Worm (Caenorhabditis elegans): ENCODE data around the gene B0403.5.

The B0403.5 gene

ce11 chrX:7035937-7036336 is 21.6 kb upstream of the B0403.5 start, which contains the start of gene cest-19:
TSS of gene cest-19 (minus strand) at chrX:7036037.
- TF ChIP-seq sdc-2 (tag; optimal IDR thresholded peaks at IDR 0.05) (no peak), hlh-8 (tag; optimal IDR thresholded peaks at IDR 0.05) (no peak), ceh-48 (tag; optimal IDR thresholded peaks at IDR 0.05) (no peak), ceh-30 (tag; optimal IDR thresholded peaks at IDR 0.05) (no peak), fax-1 (tag; optimal IDR thresholded peaks at IDR 0.05) (no peak), lin-11 (tag; optimal IDR thresholded peaks at IDR 0.05) (no peak), ama-1 (optimal IDR thresholded peaks at IDR 0.05) (no peak), ceh-45 (GFP tag; IDR thresholded peaks at IDR 0.05) (no peak), hlh-15 (tag; optimal IDR thresholded peaks at IDR 0.05) (no peak), zip-5 (tag; optimal IDR thresholded peaks at IDR 0.05) (no peak), mec-3 (tag; optimal IDR thresholded peaks at IDR 0.05; ENCODE audit: borderline replicate concordance) (no peak), sox-4 (tag; optimal IDR thresholded peaks at IDR 0.05) (no peak), tbx-7 (tag; optimal IDR thresholded peaks at IDR 0.05) (no peak), dve-1 (tag; optimal IDR thresholded peaks at IDR 0.05) (no peak), nfya-1 (tag; optimal IDR thresholded peaks at IDR 0.05) (no peak)

DNA sequence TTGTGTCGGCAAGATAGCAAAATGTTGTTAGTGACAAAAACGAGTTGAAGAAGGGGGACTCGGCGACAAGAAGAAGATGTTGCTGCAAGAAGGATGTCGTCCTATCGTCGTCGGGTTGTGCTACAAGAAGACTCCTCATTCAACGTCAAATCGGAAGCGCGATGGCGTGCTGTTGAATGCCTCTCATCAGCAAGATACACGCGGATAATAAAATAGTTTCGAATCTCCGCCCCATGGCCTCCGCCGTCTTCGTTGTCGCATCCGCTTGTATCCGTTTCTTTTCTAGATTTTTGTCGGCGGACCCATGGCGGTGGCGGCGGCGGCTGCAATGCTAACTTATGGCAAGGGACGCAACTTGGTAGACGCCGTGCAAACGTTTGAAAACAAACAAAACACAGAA is 19.5 kb upstream of the B0403.5 start:
- peak; percentile 38 for TF ChIP-seq unc-42 (tag; optimal IDR thresholded peaks at IDR 0.05)
- TF ChIP-seq nfya-1 (tag; optimal IDR thresholded peaks at IDR 0.05): no peak

ce11 chrX:7040760-7041159 is 16.8 kb upstream of the B0403.5 start:
- TF ChIP-seq unc-42 (tag; optimal IDR thresholded peaks at IDR 0.05) (peak; percentile 100), dve-1 (tag; optimal IDR thresholded peaks at IDR 0.05) (no peak), ceh-31 (tag; optimal IDR thresholded peaks at IDR 0.05) (peak; percentile 29)

DNA sequence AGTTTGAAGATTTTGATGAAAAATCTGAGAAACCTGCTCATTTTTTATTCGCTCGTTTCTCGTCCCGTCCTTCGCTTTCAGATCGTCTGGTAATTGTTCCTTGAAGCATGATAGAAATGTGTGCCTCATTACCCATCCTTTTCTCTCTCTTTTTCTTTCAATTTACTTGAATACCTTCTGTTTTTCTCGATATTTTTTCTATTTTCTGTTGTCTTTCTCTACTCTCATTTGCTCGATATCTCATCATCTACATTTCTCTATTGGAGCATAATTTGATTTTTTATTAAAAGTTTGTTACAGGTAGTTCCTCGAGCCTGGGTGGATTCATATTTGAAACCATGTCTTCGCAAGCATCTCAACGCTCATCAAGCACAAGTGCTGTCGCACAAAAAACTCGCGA is 7.2 kb upstream of the B0403.5 start, which contains the start of gene ubc-17:
ubc-17 (plus strand) TSS at position 301 of the 400 bp plus-strand sequence.
- no peak for TF ChIP-seq elt-4 (tag; optimal IDR thresholded peaks at IDR 0.05)
- TF ChIP-seq ceh-48 (tag; optimal IDR thresholded peaks at IDR 0.05): no peak

DNA sequence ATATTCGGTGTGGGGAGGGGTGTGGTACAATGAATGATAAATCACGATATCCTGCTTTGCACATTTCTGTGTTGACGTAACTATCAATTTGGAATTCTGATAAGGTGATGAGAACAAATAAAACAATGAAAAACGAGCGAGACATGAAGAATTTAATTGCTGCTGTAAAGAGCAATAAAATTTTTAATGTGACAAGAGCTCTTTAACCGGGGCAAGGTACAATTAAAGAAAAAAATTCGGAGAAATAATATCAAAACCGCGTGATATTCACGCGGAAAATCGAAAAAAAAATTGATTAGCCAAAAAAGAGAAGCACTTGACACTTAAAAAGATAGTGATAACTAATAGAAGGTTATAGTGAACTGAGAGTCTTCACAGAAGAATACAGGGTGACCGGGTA is 3.7 kb downstream of the B0403.5 start:
- TF ChIP-seq F13H6.1 (tag; optimal IDR thresholded peaks at IDR 0.05) (no peak), nhr-232 (tag; optimal IDR thresholded peaks at IDR 0.05) (no peak), rnt-1 (tag; optimal IDR thresholded peaks at IDR 0.05) (no peak), hlh-6 (tag; optimal IDR thresholded peaks at IDR 0.05) (no peak)

DNA sequence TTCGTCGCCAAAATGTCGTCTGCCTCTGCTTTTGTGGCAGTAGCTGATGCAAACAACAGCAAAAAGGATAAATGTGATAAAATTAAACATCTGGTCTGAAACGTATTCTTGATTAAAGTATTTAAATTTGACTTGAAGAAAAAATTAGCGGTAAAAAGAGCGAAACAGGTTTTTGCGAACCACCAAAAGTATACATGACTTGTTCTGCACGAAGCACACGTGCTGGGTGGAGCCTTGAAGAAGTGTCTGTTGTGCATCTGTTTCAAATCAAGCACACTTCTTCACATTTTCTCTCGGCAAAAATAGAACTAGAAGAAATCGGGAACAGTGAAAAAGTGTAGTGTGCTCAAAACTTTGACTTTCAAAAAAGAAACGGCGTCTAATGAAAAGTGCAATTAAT is 5.7 kb downstream of the B0403.5 start, which contains the start of gene B0403.3:
B0403.3 (minus strand) TSS at position 101 of the 400 bp plus-strand sequence.
- TF ChIP-seq ceh-19 (GFP tag; optimal IDR thresholded peaks at IDR 0.05): no peak
- no peak for TF ChIP-seq ref-2 (tag; optimal IDR thresholded peaks at IDR 0.05)
- TF ChIP-seq C08G9.2 (tag; optimal IDR thresholded peaks at IDR 0.05): no peak
- no peak for TF ChIP-seq eyg-1 (tag; optimal IDR thresholded peaks at IDR 0.05)
- TF ChIP-seq gmeb-2 (tag; optimal IDR thresholded peaks at IDR 0.05): no peak
- no peak for TF ChIP-seq fkh-10 (GFP tag; optimal IDR thresholded peaks at IDR 0.05)

- no peak for TF ChIP-seq ceh-22 (tag; optimal IDR thresholded peaks at IDR 0.05)
- TF ChIP-seq F13H6.1 (tag; optimal IDR thresholded peaks at IDR 0.05): no peak
- TF ChIP-seq elt-2 (tag; optimal IDR thresholded peaks at IDR 0.05): no peak
- no peak for TF ChIP-seq C08G9.2 (tag; optimal IDR thresholded peaks at IDR 0.05)
- no peak for TF ChIP-seq syd-9 (tag; optimal IDR thresholded peaks at IDR 0.05)
- no peak for TF ChIP-seq mec-3 (tag; optimal IDR thresholded peaks at IDR 0.05; ENCODE audit: borderline replicate concordance)
- TF ChIP-seq nfya-1 (tag; optimal IDR thresholded peaks at IDR 0.05): no peak
- TF ChIP-seq K09A11.1 (tag; optimal IDR thresholded peaks at IDR 0.05; ENCODE audit: insufficient read depth): no peak
- no peak for TF ChIP-seq lin-11 (tag; optimal IDR thresholded peaks at IDR 0.05)
- TF ChIP-seq ceh-18 (tag; optimal IDR thresholded peaks at IDR 0.05): no peak
- TF ChIP-seq T23F11.4 (GFP tag; optimal IDR thresholded peaks at IDR 0.05): no peak
- no peak for TF ChIP-seq sox-2 (GFP tag; IDR thresholded peaks at IDR 0.05)
- no peak for TF ChIP-seq dve-1 (tag; optimal IDR thresholded peaks at IDR 0.05)
- no peak for TF ChIP-seq ceh-31 (tag; optimal IDR thresholded peaks at IDR 0.05)
- no peak for TF ChIP-seq dmd-4 (tag; optimal IDR thresholded peaks at IDR 0.05; ENCODE audit: borderline replicate concordance)
- TF ChIP-seq zip-5 (tag; optimal IDR thresholded peaks at IDR 0.05): no peak
These were observed 8.5 kb downstream of the B0403.5 start for ce11 chrX:7066003-7066402.
